Worm (Caenorhabditis elegans) whole organism, young adult: Measurements from ENCODE around the gene srv-7.

Source experiments
- C06A6.2 ChIP-seq: fragments of 200-800 bp; sonication (Bioruptor generic); conservative IDR thresholded peaks from 2 replicates; pipeline ENCODE4 v1.3.6; 2022; ENCODE audit warnings: missing genetic modification characterization, missing compliant biosample characterization
- ama-1 ChIP-seq, 3 experiments: fragments of 150-350 bp in 1 of 3; sonication (generic microtip) in 2 of 3; optimal IDR thresholded peaks; 2 replicates each; lab custom pipeline; 2014 to 2018; ENCODE audit warnings: missing biosample characterization in 2 of 3, missing genetic modification characterization in 2 of 3, missing genetic modification reagents in 2 of 3
- dpl-1 ChIP-seq: fragments of 150-350 bp; optimal IDR thresholded peaks from 2 replicates; lab custom pipeline; 2014; ENCODE audit warnings: missing biosample characterization, missing genetic modification reagents, missing genetic modification characterization
- madf-3 ChIP-seq: fragments of 200-800 bp; sonication (Bioruptor generic); IDR thresholded peaks from 2 replicates; pipeline ENCODE4 v1.3.6; 2022; ENCODE audit warnings: missing genetic modification reagents, missing genetic modification characterization, missing compliant biosample characterization
- mcd-1 ChIP-seq: fragments of 200-800 bp; sonication (Bioruptor generic); IDR thresholded peaks from 2 replicates; pipeline ENCODE4 v1.3.6; 2022; ENCODE audit warnings: missing genetic modification reagents, missing genetic modification characterization, missing compliant biosample characterization
- pha-4 ChIP-seq: fragments of 150-350 bp; sonication (generic microtip); optimal IDR thresholded peaks from 2 replicates; lab custom pipeline; 2014; ENCODE audit warnings: missing biosample characterization, missing genetic modification reagents, missing genetic modification characterization
- sea-2 ChIP-seq: fragments of 200-800 bp; sonication (Bioruptor generic); IDR thresholded peaks from 2 replicates; pipeline ENCODE4 v1.3.6; 2022; ENCODE audit warnings: missing genetic modification characterization, missing compliant biosample characterization

DNA sequence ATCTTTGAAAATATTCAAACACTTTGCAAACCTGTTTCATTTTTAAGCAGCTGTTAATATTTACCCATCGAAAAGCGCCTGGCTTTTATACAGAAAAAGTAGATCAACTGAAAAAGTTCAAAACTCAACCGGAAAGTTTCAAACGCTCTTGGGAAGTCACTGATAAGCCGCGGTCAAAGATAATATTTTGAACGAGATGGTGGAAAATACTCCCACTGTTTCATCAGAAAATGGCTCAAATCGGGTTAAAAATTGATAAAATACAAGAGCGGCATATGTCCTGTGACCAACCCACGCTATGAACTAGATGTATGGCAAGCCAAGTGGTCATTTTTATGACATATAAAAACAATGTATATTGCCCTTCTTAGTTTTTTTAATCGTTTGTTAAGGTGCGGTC, 48.6 kb downstream of the srv-7 start, which contains the start of gene sulp-2:
- TF ChIP-seq madf-3 (GFP tag; lab: Robert Waterston, UW) = no peak
- no peak for TF ChIP-seq ama-1 (optimal IDR thresholded peaks at IDR 0.05; lab: Kevin White, UChicago)
- TF ChIP-seq ama-1 (GFP tag; optimal IDR thresholded peaks at IDR 0.05; lab: Kevin White, UChicago) = no peak
- TF ChIP-seq C06A6.2 (GFP tag; lab: Robert Waterston, UW) = no peak
- no peak for TF ChIP-seq pha-4
- TF ChIP-seq dpl-1 = no peak
- TF ChIP-seq mcd-1 (GFP tag; lab: Robert Waterston, UW) = no peak
- no peak for TF ChIP-seq sea-2 (GFP tag; lab: Robert Waterston, UW)
